Worm (Caenorhabditis elegans) whole organism, L2 larva: ENCODE data around the gene R01H2.7.

Source experiments
- C34F6.9 ChIP-seq: fragments of 150-350 bp; optimal IDR thresholded peaks from 2 replicates; lab custom pipeline; 2014; ENCODE audit warnings: missing biosample characterization, missing genetic modification characterization
- F13H6.1 ChIP-seq: sonication (generic microtip); optimal IDR thresholded peaks from 2 replicates; lab custom pipeline; 2016; ENCODE audit warnings: missing genetic modification characterization, missing compliant biosample characterization
- R02D3.7 ChIP-seq: fragments of 150-350 bp; optimal IDR thresholded peaks from 2 replicates; lab custom pipeline; 2014; ENCODE audit warnings: missing biosample characterization, missing genetic modification characterization
- Y55F3AM.14 ChIP-seq: fragments of 200-800 bp; sonication (Bioruptor generic); optimal IDR thresholded peaks from 2 replicates; lab custom pipeline; 2018; ENCODE audit warnings: mild to moderate bottlenecking, missing genetic modification characterization, missing compliant biosample characterization
- ZK546.5 ChIP-seq: sonication (generic microtip); optimal IDR thresholded peaks from 2 replicates; lab custom pipeline; 2017; ENCODE audit warnings: missing biosample characterization, missing genetic modification characterization
- aly-2 ChIP-seq: fragments of 150-350 bp; optimal IDR thresholded peaks from 2 replicates; lab custom pipeline; 2014; ENCODE audit warnings: missing biosample characterization, missing genetic modification characterization
- ama-1 ChIP-seq: fragments of 150-350 bp; optimal IDR thresholded peaks from 2 replicates; lab custom pipeline; 2018; ENCODE audit warnings: inconsistent platforms
- blmp-1 ChIP-seq: sonication (generic microtip); optimal IDR thresholded peaks from 2 replicates; lab custom pipeline; 2017; ENCODE audit warnings: missing genetic modification characterization, mild to moderate bottlenecking, missing compliant biosample characterization, antibody characterized with exemption, moderate library complexity; ENCODE audit not compliant: insufficient read depth
- ceh-16 ChIP-seq: fragments of 150-350 bp; optimal IDR thresholded peaks from 2 replicates; lab custom pipeline; 2014; ENCODE audit warnings: missing biosample characterization, missing genetic modification characterization
- dmd-4 ChIP-seq: sonication (generic microtip); optimal IDR thresholded peaks from 2 replicates; lab custom pipeline; 2017; ENCODE audit warnings: missing biosample characterization, missing genetic modification characterization
- egl-27 ChIP-seq: sonication (generic microtip); optimal IDR thresholded peaks from 3 replicates; lab custom pipeline; 2017; ENCODE audit warnings: missing biosample characterization, missing genetic modification reagents, missing genetic modification characterization
- elt-1 ChIP-seq: fragments of 150-350 bp; optimal IDR thresholded peaks from 2 replicates; lab custom pipeline; 2014; ENCODE audit warnings: missing biosample characterization, missing genetic modification characterization
- elt-3 ChIP-seq: sonication (generic microtip); optimal IDR thresholded peaks from 2 replicates; lab custom pipeline; 2017; ENCODE audit warnings: missing biosample characterization, missing genetic modification characterization
- fos-1 ChIP-seq: fragments of 150-350 bp; optimal IDR thresholded peaks from 2 replicates; lab custom pipeline; 2014; ENCODE audit warnings: missing biosample characterization, missing genetic modification characterization
- gmeb-1 ChIP-seq: fragments of 150-350 bp; optimal IDR thresholded peaks from 2 replicates; lab custom pipeline; 2014; ENCODE audit warnings: missing biosample characterization, missing genetic modification characterization
- lin-13 ChIP-seq: fragments of 150-350 bp; optimal IDR thresholded peaks from 2 replicates; lab custom pipeline; 2014; ENCODE audit warnings: missing biosample characterization, missing genetic modification reagents, missing genetic modification characterization
- lin-39 ChIP-seq: fragments of 150-350 bp; optimal IDR thresholded peaks from 2 replicates; lab custom pipeline; 2014; ENCODE audit warnings: missing biosample characterization, missing genetic modification reagents, missing genetic modification characterization
- lsy-2 ChIP-seq, 2 experiments: fragments of 150-350 bp in 1 of 2; sonication (generic microtip) in 1 of 2; optimal IDR thresholded peaks; 2 replicates each; lab custom pipeline; 2014 to 2017; ENCODE audit warnings: missing biosample characterization in 2 of 2, missing genetic modification characterization in 2 of 2
- nhr-10 ChIP-seq: sonication (generic microtip); optimal IDR thresholded peaks from 2 replicates; lab custom pipeline; 2017; ENCODE audit warnings: missing biosample characterization, missing genetic modification characterization
- nhr-11 ChIP-seq: fragments of 150-350 bp; optimal IDR thresholded peaks from 2 replicates; lab custom pipeline; 2014; ENCODE audit warnings: missing biosample characterization, missing genetic modification characterization
- nhr-12 ChIP-seq: fragments of 150-350 bp; optimal IDR thresholded peaks from 2 replicates; lab custom pipeline; 2014; ENCODE audit warnings: missing biosample characterization, missing genetic modification characterization
- nhr-129 ChIP-seq: fragments of 150-350 bp; optimal IDR thresholded peaks from 2 replicates; lab custom pipeline; 2014; ENCODE audit warnings: missing biosample characterization, missing genetic modification characterization
- nhr-21 ChIP-seq: fragments of 150-350 bp; optimal IDR thresholded peaks from 2 replicates; lab custom pipeline; 2014; ENCODE audit warnings: missing biosample characterization, missing genetic modification characterization
- nhr-23 ChIP-seq: fragments of 150-350 bp; optimal IDR thresholded peaks from 2 replicates; lab custom pipeline; 2014; ENCODE audit warnings: missing biosample characterization, missing genetic modification reagents, missing genetic modification characterization
- nhr-237 ChIP-seq: fragments of 150-350 bp; optimal IDR thresholded peaks from 2 replicates; lab custom pipeline; 2014; ENCODE audit warnings: missing biosample characterization, missing genetic modification characterization
- nhr-25 ChIP-seq: fragments of 150-350 bp; sonication (generic microtip); optimal IDR thresholded peaks from 3 replicates; lab custom pipeline; 2014; ENCODE audit warnings: missing biosample characterization, missing genetic modification characterization
- sem-4 ChIP-seq: fragments of 150-350 bp; optimal IDR thresholded peaks from 2 replicates; lab custom pipeline; 2014; ENCODE audit warnings: missing biosample characterization, missing genetic modification reagents, missing genetic modification characterization
- skn-1 ChIP-seq: sonication (generic microtip); optimal IDR thresholded peaks from 2 replicates; lab custom pipeline; 2017; ENCODE audit warnings: missing biosample characterization, missing genetic modification characterization
- sma-9 ChIP-seq, 2 experiments: fragments of 150-350 bp in 1 of 2; sonication (generic microtip) in 1 of 2; optimal IDR thresholded peaks; 2 replicates each; lab custom pipeline; 2014 to 2016; ENCODE audit warnings: missing genetic modification characterization in 2 of 2, mild to moderate bottlenecking in 1 of 2, missing biosample characterization in 1 of 2, missing compliant biosample characterization in 1 of 2, missing genetic modification reagents in 1 of 2, moderate library complexity in 1 of 2
- snpc-4 ChIP-seq: fragments of 150-350 bp; optimal IDR thresholded peaks from 2 replicates; lab custom pipeline; 2014; ENCODE audit warnings: missing biosample characterization, missing genetic modification characterization

The R01H2.7 gene

ce11 chrIII:7064185-7064584, 18.6 kb upstream of the R01H2.7 start, which contains the start of gene R01H2.4:
Gene R01H2.4, minus strand, starts transcription at chrIII:7064285.
- TF ChIP-seq Y55F3AM.14 (GFP tag; lab: Kevin White, UChicago) (no peak), lsy-2 (tag; optimal IDR thresholded peaks at IDR 0.05; lab: Kevin White, UChicago) (no peak), lin-39 (tag; lab: Kevin White, UChicago) (no peak), nhr-11 (no peak), blmp-1 (tag; lab: Kevin White, UChicago) (no peak), ceh-16 (tag; lab: Kevin White, UChicago) (no peak), gmeb-1 (tag; lab: Kevin White, UChicago) (no peak), egl-27 (tag; lab: Kevin White, UChicago) (no peak), ZK546.5 (tag; lab: Kevin White, UChicago) (no peak), dmd-4 (tag; lab: Kevin White, UChicago) (no peak), F13H6.1 (tag; lab: Kevin White, UChicago) (no peak), lin-13 (GFP tag; lab: Kevin White, UChicago) (no peak), sma-9 (GFP tag; optimal IDR thresholded peaks at IDR 0.05; lab: Kevin White, UChicago) (no peak), sma-9 (tag; optimal IDR thresholded peaks at IDR 0.05; lab: Kevin White, UChicago) (no peak), elt-1 (tag; lab: Kevin White, UChicago) (no peak), nhr-12 (tag; lab: Kevin White, UChicago) (no peak), nhr-21 (no peak), nhr-23 (tag; lab: Kevin White, UChicago) (no peak), C34F6.9 (tag; lab: Kevin White, UChicago) (no peak)

DNA sequence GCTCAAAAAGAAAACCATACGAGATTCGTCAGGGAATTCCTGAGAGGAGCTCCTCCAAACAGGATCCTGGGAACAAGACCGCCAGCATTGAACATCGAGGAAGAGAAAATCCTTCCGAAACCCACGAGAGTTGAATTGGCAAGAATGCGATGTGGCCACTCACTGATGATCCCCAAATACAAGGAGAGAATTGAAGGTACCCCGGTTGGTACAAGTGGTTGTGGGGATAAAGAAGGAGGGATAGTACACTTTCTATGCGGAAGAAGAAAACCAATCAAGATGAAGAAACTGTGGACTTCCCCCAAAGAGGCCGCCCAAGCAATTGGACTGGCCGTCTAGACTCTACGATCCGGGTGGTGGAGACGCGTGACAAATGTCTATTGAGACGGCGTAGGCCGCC, 17.5 kb upstream of the R01H2.7 start:
- no peak for TF ChIP-seq lin-39 (tag; lab: Kevin White, UChicago)
- TF ChIP-seq blmp-1 (tag; lab: Kevin White, UChicago) = no peak
- TF ChIP-seq aly-2 (tag; lab: Kevin White, UChicago) = no peak
- no peak for TF ChIP-seq nhr-237 (tag; lab: Kevin White, UChicago)

DNA sequence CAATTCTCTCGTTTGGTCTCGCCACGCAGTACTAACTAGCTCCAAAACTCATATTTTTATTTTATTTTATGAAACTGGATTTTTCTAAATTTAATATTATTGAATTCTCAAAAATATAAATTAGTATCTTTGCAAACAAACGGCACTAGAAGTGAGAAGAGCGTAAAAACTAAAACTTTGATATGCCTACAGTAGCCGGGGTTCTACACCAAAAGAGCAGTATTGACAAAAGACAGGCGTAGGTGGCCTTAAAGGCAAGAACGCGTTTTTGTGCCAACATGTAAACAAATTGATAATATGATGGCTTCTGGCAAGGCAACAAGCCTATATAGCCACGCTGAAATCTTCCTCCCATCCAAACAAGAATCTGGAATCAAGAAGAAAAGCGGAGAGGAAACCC, 17.0 kb upstream of the R01H2.7 start, which contains the start of gene R01H2.1:
Gene R01H2.1, plus strand, starts transcription at position 301 of the 400 bp plus-strand sequence.
- TF ChIP-seq lin-13 (GFP tag; lab: Kevin White, UChicago) = no peak

DNA sequence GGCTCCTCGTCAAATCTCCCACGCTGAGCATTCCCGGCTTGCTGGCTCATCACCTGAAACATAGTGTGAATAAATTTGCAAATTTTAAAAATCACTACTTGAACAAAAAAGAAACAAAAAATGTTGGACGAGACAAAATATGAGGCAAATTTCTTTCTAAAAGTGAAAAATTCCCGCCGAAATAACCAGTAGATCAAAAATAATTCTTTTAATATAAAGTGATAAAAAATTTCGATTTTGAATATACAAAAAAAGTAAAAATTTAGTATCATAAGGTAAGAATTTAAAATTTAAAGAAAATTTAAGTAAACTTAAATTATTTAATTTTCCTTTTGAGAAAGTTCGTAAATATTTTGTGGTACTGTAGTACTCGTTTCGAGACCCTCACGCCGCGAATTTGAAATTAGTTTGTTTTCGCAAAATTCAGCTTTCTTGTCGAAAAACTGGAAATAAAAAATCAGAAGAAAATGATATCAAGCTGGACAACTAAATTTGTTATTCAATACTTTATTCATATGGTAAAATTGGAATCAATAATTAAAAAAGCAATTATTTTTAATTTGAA, 15.1 kb upstream of the R01H2.7 start, which contains the start of gene egg-2:
Gene egg-2, minus strand, starts transcription at position 53 of the 565 bp plus-strand sequence.
- TF ChIP-seq sem-4 (tag; lab: Kevin White, UChicago) (no peak), elt-3 (tag; lab: Kevin White, UChicago) (no peak), lin-39 (tag; lab: Kevin White, UChicago) (no peak), snpc-4 (tag; lab: Kevin White, UChicago) (no peak), nhr-25 (tag; lab: Kevin White, UChicago) (no peak), elt-1 (tag; lab: Kevin White, UChicago) (no peak), nhr-129 (tag; lab: Kevin White, UChicago) (no peak), R02D3.7 (tag; lab: Kevin White, UChicago) (no peak), nhr-23 (tag; lab: Kevin White, UChicago) (no peak), skn-1 (tag; lab: Kevin White, UChicago) (no peak)

- TF ChIP-seq ama-1 (lab: Kevin White, UChicago) = no peak
- TF ChIP-seq nhr-21 = no peak
- TF ChIP-seq blmp-1 (tag; lab: Kevin White, UChicago) = no peak
- no peak for TF ChIP-seq elt-1 (tag; lab: Kevin White, UChicago)
- no peak for TF ChIP-seq ZK546.5 (tag; lab: Kevin White, UChicago)
- TF ChIP-seq nhr-10 (tag; lab: Kevin White, UChicago) = no peak
- TF ChIP-seq fos-1 (tag; lab: Kevin White, UChicago) = no peak
- no peak for TF ChIP-seq lin-39 (tag; lab: Kevin White, UChicago)
- TF ChIP-seq nhr-237 (tag; lab: Kevin White, UChicago) = no peak
- no peak for TF ChIP-seq egl-27 (tag; lab: Kevin White, UChicago)
- TF ChIP-seq, all 48 proteins: peak for 0
Measured at ce11 chrIII:7056241-7056640, 10.7 kb upstream of the R01H2.7 start, which contains the start of gene R01H2.2. Gene R01H2.2, plus strand, starts transcription at chrIII:7056541.
